Fruit fly (Drosophila melanogaster) whole organism, adult: Measurements from ENCODE around the gene CG6168.

Experiments
- CG11617 ChIP-seq: fragments of 200-800 bp; sonication (Bioruptor generic); optimal IDR thresholded peaks from 2 replicates; lab custom pipeline; 2017; ENCODE audit warnings: mild to moderate bottlenecking, missing biosample characterization, missing genetic modification reagents, missing genetic modification characterization
- CG12768 ChIP-seq: fragments of 200-800 bp; sonication (Bioruptor generic); optimal IDR thresholded peaks from 2 replicates; lab custom pipeline; 2017; ENCODE audit warnings: missing biosample characterization, missing genetic modification characterization, mild to moderate bottlenecking, moderate library complexity, missing genetic modification reagents
- CG14711 ChIP-seq: fragments of 200-800 bp; sonication (Bioruptor generic); optimal IDR thresholded peaks from 2 replicates; lab custom pipeline; 2018; ENCODE audit warnings: missing biosample characterization, mild to moderate bottlenecking, missing genetic modification characterization, moderate library complexity
- CG1620 ChIP-seq: fragments of 200-800 bp; sonication (Bioruptor generic); optimal IDR thresholded peaks from 2 replicates; lab custom pipeline; 2016; ENCODE audit warnings: missing biosample characterization, missing genetic modification characterization
- CG33017 ChIP-seq: fragments of 200-800 bp; sonication (Bioruptor generic); optimal IDR thresholded peaks from 2 replicates; lab custom pipeline; 2018; ENCODE audit warnings: missing biosample characterization, mild to moderate bottlenecking, missing genetic modification characterization, moderate library complexity
- CG5204 ChIP-seq: fragments of 200-800 bp; sonication (Bioruptor generic); optimal IDR thresholded peaks from 2 replicates; lab custom pipeline; 2016; ENCODE audit warnings: missing biosample characterization, missing genetic modification characterization
- CG7045 ChIP-seq: fragments of 200-800 bp; sonication (Bioruptor generic); optimal IDR thresholded peaks from 2 replicates; lab custom pipeline; 2017; ENCODE audit warnings: missing biosample characterization, mild to moderate bottlenecking, missing genetic modification characterization
- CG7101 ChIP-seq: fragments of 200-800 bp; sonication (Bioruptor generic); optimal IDR thresholded peaks from 2 replicates; lab custom pipeline; 2018; ENCODE audit warnings: missing biosample characterization, mild to moderate bottlenecking, missing genetic modification characterization, moderate library complexity
- Crg-1 ChIP-seq: fragments of 200-800 bp; sonication (Bioruptor generic); optimal IDR thresholded peaks from 2 replicates; lab custom pipeline; 2016; ENCODE audit warnings: missing biosample characterization, missing genetic modification characterization
- Hr96 ChIP-seq: fragments of 200-800 bp; sonication (Bioruptor generic); optimal IDR thresholded peaks from 2 replicates; lab custom pipeline; 2016; ENCODE audit warnings: missing biosample characterization, missing genetic modification characterization
- Mnt ChIP-seq: fragments of 200-800 bp; sonication (Bioruptor generic); optimal IDR thresholded peaks from 2 replicates; lab custom pipeline; 2016; ENCODE audit warnings: missing biosample characterization, mild to moderate bottlenecking, missing genetic modification characterization
- bab1 ChIP-seq: fragments of 200-800 bp; sonication (Bioruptor generic); optimal IDR thresholded peaks from 3 replicates; lab custom pipeline; 2019; ENCODE audit warnings: missing biosample characterization, mild to moderate bottlenecking, missing genetic modification characterization, moderate library complexity
- cic ChIP-seq: fragments of 200-800 bp; sonication (Bioruptor generic); optimal IDR thresholded peaks from 2 replicates; lab custom pipeline; 2017; ENCODE audit warnings: missing biosample characterization, mild to moderate bottlenecking, missing genetic modification characterization, moderate library complexity
- cnc ChIP-seq, 2 experiments: fragments of >200 bp; optimal IDR thresholded peaks; 2 replicates each; lab custom pipeline; 2017
- kay ChIP-seq: fragments of 200-800 bp; sonication (Bioruptor generic); peaks from one replicate; lab custom pipeline; 2016; ENCODE audit warnings: missing biosample characterization, missing genetic modification characterization, borderline replicate concordance
- ovo ChIP-seq: fragments of 200-800 bp; sonication (Bioruptor generic); optimal IDR thresholded peaks from 2 replicates; lab custom pipeline; 2016; ENCODE audit warnings: missing biosample characterization, missing genetic modification characterization
- tj ChIP-seq: fragments of 200-800 bp; sonication (Bioruptor generic); optimal IDR thresholded peaks from 3 replicates; lab custom pipeline; 2017; ENCODE audit warnings: missing biosample characterization, mild to moderate bottlenecking, missing genetic modification characterization, moderate library complexity
- toe ChIP-seq: fragments of 200-800 bp; sonication (Bioruptor generic); optimal IDR thresholded peaks from 2 replicates; lab custom pipeline; 2016; ENCODE audit warnings: missing biosample characterization, missing genetic modification characterization

Gene CG6168

DNA sequence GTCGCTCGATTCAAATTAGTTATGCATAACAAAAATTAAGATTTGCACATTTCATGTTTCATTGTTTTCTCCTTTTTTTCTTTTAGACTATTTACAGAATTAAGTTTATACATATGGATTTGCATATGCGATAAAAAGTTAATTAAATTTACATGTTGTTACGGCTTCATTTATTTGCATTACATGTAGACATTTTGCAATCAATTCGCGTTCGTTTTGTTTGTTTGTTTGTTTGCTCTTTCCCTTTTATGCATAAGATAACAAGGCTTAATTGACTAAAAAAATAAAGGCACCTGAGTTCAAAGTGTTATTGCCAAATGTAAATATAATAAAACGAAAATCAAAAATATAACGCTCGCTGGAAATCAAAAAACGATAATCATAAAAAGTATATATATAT, 33.5 kb downstream of the CG6168 start:
- TF ChIP-seq kay (GFP tag; lab: Kevin White, UChicago), result peak; percentile 67
- no peak for TF ChIP-seq bab1

DNA sequence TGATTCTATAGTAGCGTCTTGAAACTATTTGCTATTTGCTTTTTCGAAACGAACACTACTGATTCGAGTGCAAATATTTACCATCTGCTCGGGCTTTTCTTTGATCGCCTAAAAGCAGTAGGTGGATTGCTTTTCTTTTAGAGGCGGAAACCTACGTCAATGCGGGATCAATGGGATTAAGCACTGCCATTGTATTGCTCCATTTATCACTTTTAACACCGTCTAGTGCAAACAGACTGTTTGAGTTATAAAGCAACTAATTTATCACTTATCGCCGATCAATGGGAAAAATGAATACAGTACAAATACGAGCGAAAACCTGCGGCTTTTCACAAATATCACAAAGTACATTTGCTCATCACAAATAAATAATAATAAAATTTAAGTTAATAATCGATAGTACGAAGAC, 34.9 kb downstream of the CG6168 start:
- peak; percentile 50 for TF ChIP-seq kay (GFP tag; lab: Kevin White, UChicago)
- TF ChIP-seq bab1, result no peak

DNA sequence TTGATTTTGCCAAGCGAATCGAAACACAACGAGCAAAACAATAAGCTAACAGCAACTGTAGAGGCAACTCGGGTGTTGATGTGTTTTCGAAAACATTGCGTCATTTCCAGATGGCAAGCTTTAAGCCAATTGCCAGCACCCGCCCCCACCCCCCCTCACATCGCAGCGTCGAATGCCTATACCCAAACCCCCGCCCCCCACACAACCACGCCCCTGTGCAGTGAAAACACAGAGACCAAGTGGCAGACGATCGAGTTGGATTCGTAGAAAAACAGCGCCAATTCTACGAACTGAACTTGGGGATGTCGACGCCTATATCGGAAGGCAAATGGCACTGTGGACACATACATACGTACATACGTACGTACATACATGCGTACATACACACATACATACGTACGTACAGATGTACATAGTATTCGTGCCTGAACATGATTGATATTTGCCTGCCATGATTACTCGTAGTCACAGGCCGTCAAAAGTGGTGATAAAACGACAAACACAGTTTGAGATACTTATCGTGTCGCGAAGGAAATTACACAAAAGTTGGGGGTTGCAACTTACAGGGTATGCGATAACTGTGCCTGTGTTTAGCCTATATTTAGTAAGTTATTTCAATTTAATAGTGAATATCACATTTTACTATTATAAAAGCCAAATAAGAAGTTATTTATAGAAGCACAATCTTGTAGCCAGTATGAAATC, 35.8 kb downstream of the CG6168 start:
- TF ChIP-seq bab1, result peak; percentile 8
- no peak for TF ChIP-seq CG5204 (GFP tag; lab: Kevin White, UChicago)
- peak; percentile 16 for TF ChIP-seq ovo (GFP tag; lab: Kevin White, UChicago)
- no peak for TF ChIP-seq cnc (optimal IDR thresholded peaks at IDR 0.05; lab: Kevin White, UChicago)
- TF ChIP-seq cic, result peak; percentile 70
- no peak for TF ChIP-seq tj (GFP tag; lab: Kevin White, UChicago)
- no peak for TF ChIP-seq kay (GFP tag; lab: Kevin White, UChicago)
- peak; percentile 63 for TF ChIP-seq CG12768 (GFP tag; lab: Kevin White, UChicago)

DNA sequence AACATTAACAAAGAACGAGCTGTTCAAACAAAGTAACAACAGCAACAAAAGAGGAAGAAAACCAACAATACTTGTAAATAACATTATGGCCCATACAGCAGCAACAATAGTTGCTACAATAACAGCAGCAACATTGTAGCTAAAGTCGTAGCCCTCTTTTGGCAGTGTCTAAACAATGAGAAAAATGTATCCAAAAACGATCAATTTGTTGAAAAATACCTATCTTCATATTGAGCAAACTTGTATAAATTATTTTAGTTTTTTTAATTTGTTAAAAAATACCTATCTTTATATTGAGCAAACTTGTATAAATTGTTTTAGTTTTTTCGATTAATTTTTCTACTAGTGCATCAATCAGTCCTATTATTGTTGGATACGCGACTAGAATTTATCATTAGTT, 36.5 kb downstream of the CG6168 start:
- TF ChIP-seq Crg-1 (GFP tag; lab: Kevin White, UChicago), result no peak
- TF ChIP-seq CG7045 (GFP tag; lab: Kevin White, UChicago), result peak; percentile 13
- peak; percentile 56 for TF ChIP-seq CG14711 (tag; lab: Kevin White, UChicago)

DNA sequence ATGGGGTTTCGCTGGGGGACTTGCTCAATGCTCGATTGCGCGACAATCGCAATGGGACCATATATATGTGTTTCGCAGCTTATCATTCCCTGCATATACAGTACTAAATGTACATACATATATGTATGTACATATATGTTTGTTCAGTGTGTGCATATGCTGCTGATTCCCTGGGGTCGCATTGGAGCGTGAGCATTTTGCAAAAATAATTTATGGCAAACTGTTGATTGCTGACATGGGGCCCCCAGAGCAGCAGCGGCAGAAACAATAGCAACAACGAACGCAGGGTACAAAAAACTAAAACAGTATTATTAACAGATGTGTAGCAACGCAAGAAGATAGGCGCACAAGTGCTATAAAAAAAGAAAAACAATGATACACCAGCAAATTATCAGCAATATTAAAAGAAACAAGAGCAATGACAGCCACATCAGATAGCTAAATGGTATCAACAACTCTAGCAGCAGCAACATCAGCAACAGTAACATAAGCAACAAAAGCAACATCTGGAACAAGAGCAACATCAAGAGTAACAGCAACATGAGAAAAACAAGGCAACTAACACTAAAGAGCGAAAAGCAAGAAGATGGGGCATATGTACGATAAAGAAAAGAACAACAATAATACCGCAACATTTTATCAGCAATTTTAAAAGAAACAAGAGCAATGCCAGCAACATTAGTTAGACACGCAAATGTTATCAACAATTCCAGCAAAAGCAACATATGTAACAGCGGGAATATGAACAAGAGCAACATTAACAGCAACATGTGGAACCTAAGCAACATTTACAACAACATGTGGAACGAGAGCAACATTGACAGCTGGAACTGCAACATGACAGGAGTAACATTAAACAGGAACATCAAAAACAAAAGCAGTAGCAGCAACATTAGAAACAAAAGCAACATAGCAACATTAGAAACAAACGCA, 37.2 kb downstream of the CG6168 start:
- TF ChIP-seq tj (GFP tag; lab: Kevin White, UChicago) (no peak), cic (peak; percentile 31)

DNA sequence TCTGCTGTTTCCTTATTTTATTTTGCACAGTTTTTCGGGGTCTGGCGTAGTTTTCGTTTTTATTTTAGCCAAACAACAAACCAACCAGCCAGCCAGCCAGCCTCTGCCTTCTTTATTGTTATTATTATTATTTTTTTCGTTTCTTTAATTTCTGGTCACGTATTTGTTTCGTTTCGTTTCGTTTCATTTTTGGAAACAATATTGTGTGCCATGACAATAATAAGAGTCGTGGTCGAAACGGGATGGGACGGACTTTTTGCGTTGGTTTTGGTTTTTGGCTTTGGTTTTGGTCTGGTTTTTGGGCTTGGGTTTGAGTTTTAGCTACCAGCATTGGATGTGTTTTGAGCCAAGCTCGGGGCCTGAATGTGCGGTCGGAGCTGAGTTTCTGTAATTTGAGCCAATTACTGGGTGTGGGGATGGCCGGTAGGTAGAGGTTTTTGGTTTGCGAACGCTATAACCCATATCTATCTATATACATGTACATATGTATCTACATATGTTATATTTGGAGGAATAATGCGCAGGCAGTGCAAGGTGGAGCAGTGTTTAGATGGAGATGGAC, 40.9 kb downstream of the CG6168 start:
- TF ChIP-seq CG12768 (GFP tag; lab: Kevin White, UChicago) (no peak), CG7101 (tag; lab: Kevin White, UChicago) (no peak), tj (GFP tag; lab: Kevin White, UChicago) (peak; percentile 47), CG7045 (GFP tag; lab: Kevin White, UChicago) (no peak), ovo (GFP tag; lab: Kevin White, UChicago) (no peak), Hr96 (GFP tag; lab: Kevin White, UChicago) (no peak), Mnt (GFP tag; lab: Kevin White, UChicago) (no peak)

DNA sequence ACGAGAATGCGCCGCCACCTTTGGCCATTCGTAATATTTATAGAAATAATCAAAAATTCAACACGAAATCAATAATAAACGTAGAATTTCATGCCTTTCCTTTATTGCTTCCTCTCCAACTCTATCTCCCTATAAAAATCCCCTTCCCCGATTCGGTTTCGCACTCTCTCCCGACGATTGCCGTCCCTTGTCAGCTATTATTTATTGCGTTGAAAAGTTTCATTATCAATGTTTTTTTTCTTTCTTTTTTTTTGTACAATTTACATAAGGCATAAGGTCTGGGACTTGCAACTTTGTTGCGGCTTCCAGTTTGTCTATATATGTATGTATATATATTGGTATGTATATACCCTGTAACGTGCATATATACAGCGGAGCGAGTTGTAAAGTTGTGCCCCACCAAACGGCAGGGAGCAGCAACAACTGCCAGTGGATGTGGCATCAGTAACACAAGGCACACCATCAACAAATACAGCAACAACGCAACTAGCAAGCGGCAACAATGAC, 42.1 kb downstream of the CG6168 start:
- no peak for TF ChIP-seq toe (GFP tag; lab: Kevin White, UChicago)
- no peak for TF ChIP-seq CG1620 (GFP tag; lab: Kevin White, UChicago)
- no peak for TF ChIP-seq cic

DNA sequence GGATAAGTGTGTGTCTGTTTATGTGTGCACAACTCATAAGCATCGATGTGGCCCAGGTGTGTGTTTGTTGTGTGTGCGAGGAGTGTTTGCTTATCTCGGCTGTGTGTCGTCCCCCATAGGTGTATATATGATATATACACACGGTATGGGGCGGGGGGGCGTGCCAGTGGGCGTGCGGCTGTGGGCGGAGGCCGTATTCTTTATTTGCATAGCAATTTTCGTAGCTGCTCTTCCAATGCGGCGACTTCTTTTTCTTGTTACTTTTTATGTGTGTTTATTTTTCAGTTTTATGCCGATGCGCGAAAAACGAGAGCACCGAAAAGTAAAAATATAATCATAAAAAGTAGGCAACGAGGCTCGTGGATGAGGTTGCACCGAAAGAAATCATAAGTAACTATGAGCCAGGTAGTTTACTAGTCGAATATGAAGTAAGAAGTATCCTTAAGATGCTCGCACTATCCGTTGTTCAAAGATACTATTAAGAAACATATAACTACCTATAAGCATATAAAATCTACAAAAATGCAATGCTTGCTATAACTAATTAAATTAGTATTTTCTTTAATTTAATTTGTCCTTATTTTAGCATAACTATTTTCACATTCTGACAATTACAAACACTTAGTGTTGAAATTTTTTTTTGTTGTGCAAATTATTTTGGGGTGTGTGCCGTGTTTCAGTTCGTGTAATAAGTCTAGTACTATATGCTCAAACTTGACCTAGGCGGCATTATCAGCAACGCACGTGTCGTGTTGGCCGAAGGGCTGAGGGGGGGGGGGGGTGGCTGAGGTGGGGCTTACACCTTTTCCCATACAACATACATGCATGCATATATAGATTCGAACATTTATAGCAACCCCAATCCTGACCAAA, 42.8 kb downstream of the CG6168 start:
- no peak for TF ChIP-seq kay (GFP tag; lab: Kevin White, UChicago)
- TF ChIP-seq CG14711 (tag; lab: Kevin White, UChicago), result no peak
- TF ChIP-seq CG33017, result peak; percentile 4
- peak; percentile 7 for TF ChIP-seq CG11617
